Worm (Caenorhabditis elegans) whole organism, young adult: ENCODE data around the gene zipt-7.1.
A peak's percentile ranks its signal among the peaks of the same experiment; 100 is the strongest.

Source experiments
- B0261.1 ChIP-seq: sonication (generic microtip); optimal IDR thresholded peaks from 2 replicates; lab custom pipeline; 2016; ENCODE audit warnings: mild to moderate bottlenecking, missing genetic modification characterization, moderate library complexity, missing compliant biosample characterization
- C06A6.2 ChIP-seq: fragments of 200-800 bp; sonication (Bioruptor generic); conservative IDR thresholded peaks from 2 replicates; pipeline ENCODE4 v1.3.6; 2022; ENCODE audit warnings: missing genetic modification characterization, missing compliant biosample characterization
- C17E4.6 ChIP-seq: fragments of 200-800 bp; sonication (Bioruptor generic); IDR thresholded peaks from 2 replicates; pipeline ENCODE4 v1.3.6; 2022; ENCODE audit warnings: missing genetic modification reagents, missing genetic modification characterization, missing compliant biosample characterization
- F52B5.7 ChIP-seq: sonication (generic microtip); optimal IDR thresholded peaks from 2 replicates; lab custom pipeline; 2016; ENCODE audit warnings: mild to moderate bottlenecking, missing genetic modification characterization, missing compliant biosample characterization
- F57C9.4 ChIP-seq: sonication (generic microtip); optimal IDR thresholded peaks from 2 replicates; lab custom pipeline; 2017; ENCODE audit warnings: mild to moderate bottlenecking, missing genetic modification characterization, missing compliant biosample characterization
- K11D2.4 ChIP-seq: fragments of 200-800 bp; sonication (Bioruptor generic); IDR thresholded peaks from 2 replicates; pipeline ENCODE4 v1.3.6; 2022; ENCODE audit warnings: missing genetic modification reagents, missing genetic modification characterization, missing compliant biosample characterization
- T26A5.8 ChIP-seq: sonication (generic microtip); optimal IDR thresholded peaks from 2 replicates; lab custom pipeline; 2016; ENCODE audit warnings: missing genetic modification characterization, missing compliant biosample characterization
- Y56A3A.18 ChIP-seq: fragments of 200-800 bp; sonication (Bioruptor generic); IDR thresholded peaks from 2 replicates; pipeline ENCODE4 v1.3.6; 2022; ENCODE audit warnings: missing genetic modification reagents, missing genetic modification characterization, missing compliant biosample characterization
- ZK185.1 ChIP-seq: sonication (generic microtip); optimal IDR thresholded peaks from 2 replicates; lab custom pipeline; 2016; ENCODE audit warnings: mild to moderate bottlenecking, missing genetic modification characterization, missing compliant biosample characterization; ENCODE audit not compliant: poor library complexity, severe bottlenecking
- attf-5 ChIP-seq: fragments of 200-800 bp; sonication (Bioruptor generic); optimal IDR thresholded peaks from 2 replicates; lab custom pipeline; 2018; ENCODE audit warnings: mild to moderate bottlenecking, missing genetic modification characterization, missing compliant biosample characterization
- attf-6 ChIP-seq: fragments of 200-800 bp; sonication (Bioruptor generic); IDR thresholded peaks from 2 replicates; pipeline ENCODE4 v1.3.6; 2022; ENCODE audit warnings: missing genetic modification reagents, missing genetic modification characterization, missing compliant biosample characterization
- bed-1 ChIP-seq: fragments of 200-800 bp; sonication (Bioruptor generic); IDR thresholded peaks from 2 replicates; pipeline ENCODE4 v1.3.6; 2022; ENCODE audit warnings: missing genetic modification reagents, missing genetic modification characterization, missing compliant biosample characterization
- ceh-27 ChIP-seq: fragments of 200-800 bp; sonication (Bioruptor generic); optimal IDR thresholded peaks from 2 replicates; lab custom pipeline; 2018; ENCODE audit warnings: mild to moderate bottlenecking, missing genetic modification characterization, moderate library complexity, missing compliant biosample characterization
- ceh-79 ChIP-seq: sonication (generic microtip); optimal IDR thresholded peaks from 2 replicates; lab custom pipeline; 2017; ENCODE audit warnings: mild to moderate bottlenecking, missing genetic modification characterization, missing compliant biosample characterization
- die-1 ChIP-seq: sonication (generic microtip); optimal IDR thresholded peaks from 2 replicates; lab custom pipeline; 2016; ENCODE audit warnings: missing genotype, mild to moderate bottlenecking, missing genetic modification characterization, missing compliant biosample characterization
- dpff-1 ChIP-seq: sonication (generic microtip); optimal IDR thresholded peaks from 2 replicates; lab custom pipeline; 2017; ENCODE audit warnings: mild to moderate bottlenecking, missing genetic modification characterization, missing compliant biosample characterization
- egl-44 ChIP-seq: fragments of 200-800 bp; sonication (Bioruptor generic); IDR thresholded peaks from 2 replicates; pipeline ENCODE4 v1.3.6; 2022; ENCODE audit warnings: missing genetic modification reagents, missing genetic modification characterization, missing compliant biosample characterization
- gei-17 ChIP-seq: fragments of 200-800 bp; sonication (Bioruptor generic); optimal IDR thresholded peaks from 2 replicates; lab custom pipeline; 2018; ENCODE audit warnings: mild to moderate bottlenecking, missing genetic modification characterization, missing compliant biosample characterization
- him-1 ChIP-seq: sonication (generic microtip); optimal IDR thresholded peaks from 2 replicates; lab custom pipeline; 2016; ENCODE audit warnings: missing genotype, missing genetic modification reagents, missing genetic modification characterization, missing compliant biosample characterization
- hlh-12 ChIP-seq: sonication (generic microtip); optimal IDR thresholded peaks from 2 replicates; lab custom pipeline; 2016; ENCODE audit warnings: missing genetic modification characterization, missing compliant biosample characterization
- hsf-1 ChIP-seq: fragments of 200-800 bp; sonication (Bioruptor generic); IDR thresholded peaks from 2 replicates; pipeline ENCODE4 v1.3.6; 2022; ENCODE audit warnings: missing genetic modification reagents, missing genetic modification characterization, missing compliant biosample characterization
- lag-1 ChIP-seq: fragments of 200-800 bp; sonication (Bioruptor generic); IDR thresholded peaks from 2 replicates; pipeline ENCODE4 v1.3.6; 2022; ENCODE audit warnings: missing genetic modification reagents, missing genetic modification characterization, missing compliant biosample characterization
- let-526 ChIP-seq: fragments of 200-800 bp; sonication (Bioruptor generic); IDR thresholded peaks from 2 replicates; pipeline ENCODE4 v1.3.6; 2022; ENCODE audit warnings: missing genetic modification reagents, missing genetic modification characterization, missing compliant biosample characterization
- let-607 ChIP-seq, 2 experiments: fragments of 200-800 bp in 1 of 2; sonication (Bioruptor generic) in 1 of 2; sonication (generic microtip) in 1 of 2; optimal IDR thresholded peaks; 2 replicates each; lab custom pipeline; 2016 to 2018; ENCODE audit warnings: mild to moderate bottlenecking in 2 of 2, missing compliant biosample characterization in 2 of 2, missing genetic modification characterization in 2 of 2, moderate library complexity in 2 of 2, missing genotype in 1 of 2
- lin-26 ChIP-seq: fragments of 200-800 bp; sonication (Bioruptor generic); IDR thresholded peaks from 2 replicates; pipeline ENCODE4 v1.3.6; 2022; ENCODE audit warnings: missing genetic modification reagents, missing genetic modification characterization, missing compliant biosample characterization
- lin-54 ChIP-seq: fragments of 200-800 bp; sonication (Bioruptor generic); optimal IDR thresholded peaks from 2 replicates; lab custom pipeline; 2018; ENCODE audit warnings: mild to moderate bottlenecking, missing genetic modification characterization, missing compliant biosample characterization
- lir-1 ChIP-seq: fragments of 200-800 bp; sonication (Bioruptor generic); conservative IDR thresholded peaks from 2 replicates; pipeline ENCODE4 v1.3.6; 2022; ENCODE audit warnings: missing genetic modification reagents, missing genetic modification characterization, missing compliant biosample characterization
- lsl-1 ChIP-seq: fragments of 200-800 bp; sonication (Bioruptor generic); optimal IDR thresholded peaks from 2 replicates; lab custom pipeline; 2018; ENCODE audit warnings: mild to moderate bottlenecking, missing genetic modification characterization, moderate library complexity, missing compliant biosample characterization
- madf-10 ChIP-seq: sonication (generic microtip); optimal IDR thresholded peaks from 2 replicates; lab custom pipeline; 2016; ENCODE audit warnings: mild to moderate bottlenecking, missing genetic modification characterization, missing compliant biosample characterization
- madf-6 ChIP-seq: fragments of 200-800 bp; sonication (Bioruptor generic); IDR thresholded peaks from 2 replicates; pipeline ENCODE4 v1.3.6; 2022; ENCODE audit warnings: missing genetic modification reagents, missing genetic modification characterization, missing compliant biosample characterization
- madf-8 ChIP-seq: fragments of 200-800 bp; sonication (Bioruptor generic); conservative IDR thresholded peaks from 2 replicates; pipeline ENCODE4 v1.3.6; 2022; ENCODE audit warnings: missing genetic modification reagents, missing genetic modification characterization, missing compliant biosample characterization
- nfyb-1 ChIP-seq: fragments of 200-800 bp; sonication (Bioruptor generic); IDR thresholded peaks from 2 replicates; pipeline ENCODE4 v1.3.6; 2022; ENCODE audit warnings: missing genetic modification reagents, missing genetic modification characterization, missing compliant biosample characterization
- nhr-120 ChIP-seq: fragments of 200-800 bp; sonication (Bioruptor generic); IDR thresholded peaks from 2 replicates; pipeline ENCODE4 v1.3.6; 2022; ENCODE audit warnings: missing genetic modification characterization, missing compliant biosample characterization
- nhr-90 ChIP-seq: sonication (generic microtip); optimal IDR thresholded peaks from 2 replicates; lab custom pipeline; 2016; ENCODE audit warnings: missing genotype, mild to moderate bottlenecking, missing genetic modification characterization, missing compliant biosample characterization
- rec-8 ChIP-seq, 2 experiments: sonication (generic microtip); optimal IDR thresholded peaks; 2 replicates each; lab custom pipeline; 2016; ENCODE audit warnings: mild to moderate bottlenecking in 2 of 2, missing genetic modification characterization in 2 of 2, missing genetic modification reagents in 2 of 2, missing genotype in 2 of 2, missing biosample characterization in 1 of 2, missing compliant biosample characterization in 1 of 2, moderate library complexity in 1 of 2
- repo-1 ChIP-seq: sonication (generic microtip); optimal IDR thresholded peaks from 2 replicates; lab custom pipeline; 2017; ENCODE audit warnings: mild to moderate bottlenecking, missing genetic modification characterization, missing compliant biosample characterization
- rpc-1 ChIP-seq, 2 experiments: fragments of 150-350 bp in 1 of 2; sonication (generic microtip) in 1 of 2; optimal IDR thresholded peaks; 2 replicates each; lab custom pipeline; 2014 to 2018; ENCODE audit warnings: missing biosample characterization in 1 of 2, missing genetic modification characterization in 1 of 2, missing genetic modification reagents in 1 of 2, missing genotype in 1 of 2
- sea-2 ChIP-seq: fragments of 200-800 bp; sonication (Bioruptor generic); IDR thresholded peaks from 2 replicates; pipeline ENCODE4 v1.3.6; 2022; ENCODE audit warnings: missing genetic modification characterization, missing compliant biosample characterization
- snpc-1.1 ChIP-seq: sonication (generic microtip); optimal IDR thresholded peaks from 2 replicates; lab custom pipeline; 2017; ENCODE audit warnings: missing genetic modification characterization, mild to moderate bottlenecking, missing compliant biosample characterization, antibody characterized with exemption, moderate library complexity, missing genotype, missing genetic modification reagents; ENCODE audit not compliant: insufficient read depth
- snpc-3.4 ChIP-seq: sonication (generic microtip); optimal IDR thresholded peaks from 2 replicates; lab custom pipeline; 2017; ENCODE audit warnings: missing genetic modification characterization, mild to moderate bottlenecking, missing compliant biosample characterization, antibody characterized with exemption, moderate library complexity, missing genotype, missing genetic modification reagents
- snpc-4 ChIP-seq, 5 experiments: fragments of 150-350 bp in 1 of 5; sonication (generic microtip) in 4 of 5; optimal IDR thresholded peaks; 2 replicates each; lab custom pipeline; 2014 to 2018; ENCODE audit warnings: missing genetic modification characterization in 5 of 5, missing biosample characterization in 3 of 5, antibody characterized with exemption in 2 of 5, mild to moderate bottlenecking in 2 of 5, missing compliant biosample characterization in 2 of 5, missing genotype in 2 of 5, moderate library complexity in 2 of 5, missing genetic modification reagents in 1 of 5
- zfh-2 ChIP-seq: fragments of 200-800 bp; sonication (Bioruptor generic); conservative IDR thresholded peaks from 2 replicates; pipeline ENCODE4 v1.3.6; 2022; ENCODE audit warnings: missing genetic modification reagents, missing genetic modification characterization, missing compliant biosample characterization
- zim-3 ChIP-seq: sonication (generic microtip); optimal IDR thresholded peaks from 2 replicates; lab custom pipeline; 2017; ENCODE audit warnings: mild to moderate bottlenecking, missing genetic modification characterization, moderate library complexity, missing compliant biosample characterization
- ztf-28 ChIP-seq: fragments of 200-800 bp; sonication (Bioruptor generic); IDR thresholded peaks from 2 replicates; pipeline ENCODE4 v1.3.6; 2022; ENCODE audit warnings: missing genetic modification reagents, missing genetic modification characterization, missing compliant biosample characterization

The zipt-7.1 gene

DNA sequence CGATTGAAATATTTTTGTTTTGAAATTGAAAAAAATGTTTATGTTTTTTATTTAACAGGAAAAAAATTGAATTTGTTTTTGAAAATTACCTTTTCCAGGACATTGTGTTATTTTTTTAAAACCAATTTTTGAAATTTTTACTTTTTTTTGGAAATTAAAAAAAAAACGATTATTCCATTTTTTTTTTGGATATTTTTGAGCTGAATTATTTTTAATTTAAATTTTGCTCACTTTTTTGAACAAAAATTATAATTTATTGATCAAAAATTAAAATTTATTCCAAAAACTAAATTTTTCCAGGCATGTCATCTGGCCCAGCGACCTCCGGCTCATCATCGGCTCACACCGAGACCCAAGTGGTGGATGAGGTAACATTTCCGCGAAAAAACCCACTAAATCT is 32.9 kb downstream of the zipt-7.1 start, which contains the start of gene gtf-2E1:
Gene gtf-2E1 (plus strand): TSS at position 301 of the 400 bp plus-strand sequence.
- TF ChIP-seq him-1 (tag; lab: Kevin White, UChicago) (no peak), let-607 (tag; optimal IDR thresholded peaks at IDR 0.05; lab: Kevin White, UChicago) (no peak), snpc-4 (GFP tag; optimal IDR thresholded peaks at IDR 0.05; lab: Kevin White, UChicago) (no peak), snpc-4 (tag; optimal IDR thresholded peaks at IDR 0.05; lab: Kevin White, UChicago) (peak in 1 of 4 experiments; percentile 6), rpc-1 (optimal IDR thresholded peaks at IDR 0.05; lab: Kevin White, UChicago) (no peak), rpc-1 (tag; optimal IDR thresholded peaks at IDR 0.05; lab: Kevin White, UChicago) (no peak), egl-44 (GFP tag; lab: Robert Waterston, UW) (no peak)

DNA sequence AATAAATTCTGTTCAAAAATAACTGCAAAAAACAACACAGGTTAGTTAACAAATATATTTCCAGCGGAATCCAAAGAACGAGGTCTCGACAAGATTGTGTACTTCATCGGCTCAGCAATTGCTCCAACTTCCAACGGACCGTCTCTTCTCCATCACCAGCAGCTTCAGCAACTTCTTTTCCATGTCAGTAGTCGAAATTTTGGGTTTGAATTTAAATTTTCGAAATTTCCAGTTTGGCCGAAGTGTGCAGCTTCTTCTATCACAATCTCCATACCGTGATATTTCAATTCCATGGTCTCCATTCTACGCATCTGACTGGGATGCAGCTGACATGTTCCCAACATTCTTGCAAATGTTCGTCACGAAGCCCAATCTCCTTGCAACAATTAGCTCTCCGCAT is 34.5 kb downstream of the zipt-7.1 start:
- TF ChIP-seq ceh-79 (tag; lab: Kevin White, UChicago) = no peak
- TF ChIP-seq repo-1 (tag; lab: Kevin White, UChicago) = no peak
- no peak for TF ChIP-seq madf-8 (GFP tag; lab: Robert Waterston, UW)
- no peak for TF ChIP-seq Y56A3A.18
- no peak for TF ChIP-seq bed-1 (GFP tag; lab: Robert Waterston, UW)
- no peak for TF ChIP-seq nhr-120 (GFP tag; lab: Robert Waterston, UW)
- TF ChIP-seq B0261.1 (tag; lab: Kevin White, UChicago) = no peak
- no peak for TF ChIP-seq lsl-1 (GFP tag; lab: Kevin White, UChicago)
- no peak for TF ChIP-seq rec-8 (tag; optimal IDR thresholded peaks at IDR 0.05; lab: Kevin White, UChicago)
- TF ChIP-seq F57C9.4 (tag; lab: Kevin White, UChicago) = no peak
- TF ChIP-seq lag-1 = no peak
- TF ChIP-seq lin-26 (GFP tag; lab: Robert Waterston, UW) = no peak

DNA sequence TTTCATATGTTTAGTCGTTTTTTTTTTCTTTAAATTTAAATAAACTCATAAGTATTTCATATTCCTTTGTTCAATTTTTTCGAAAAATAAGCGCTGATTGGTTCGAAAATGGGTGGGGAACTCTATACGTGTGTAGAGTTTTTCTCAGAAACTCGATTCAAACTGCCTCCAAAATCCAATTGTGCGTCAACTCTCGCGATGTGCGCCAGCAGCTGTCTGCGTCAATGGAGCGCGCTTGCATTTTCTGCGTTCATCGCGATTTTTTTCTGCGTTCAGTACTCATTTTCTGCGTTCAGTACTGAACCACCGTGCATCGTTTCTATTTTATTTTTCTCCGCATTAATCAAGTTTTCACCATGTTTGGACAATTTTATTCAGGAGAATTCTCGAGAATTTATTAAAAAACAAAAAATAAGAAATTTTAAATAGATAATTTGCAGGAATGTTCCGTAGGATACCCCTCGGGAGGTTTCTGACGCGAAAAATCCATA is 38.2 kb downstream of the zipt-7.1 start, which contains the start of gene eelo-2:
Gene eelo-2 (plus strand): TSS at position 441 of the 491 bp plus-strand sequence.
- TF ChIP-seq K11D2.4 = peak; percentile 96
- peak; percentile 96 for TF ChIP-seq C06A6.2 (GFP tag; lab: Robert Waterston, UW)
- TF ChIP-seq let-526 (GFP tag; lab: Robert Waterston, UW) = peak; percentile 95
- peak; percentile 96 for TF ChIP-seq ZK185.1 (tag; lab: Kevin White, UChicago)
- TF ChIP-seq dpff-1 = no peak
- peak; percentile 57 for TF ChIP-seq nhr-90 (tag; lab: Kevin White, UChicago)
- no peak for TF ChIP-seq ceh-79 (tag; lab: Kevin White, UChicago)
- peak; percentile 46 for TF ChIP-seq snpc-1.1 (tag; lab: Kevin White, UChicago)
- peak; percentile 79 for TF ChIP-seq F52B5.7
- peak; percentile 93 for TF ChIP-seq hsf-1 (GFP tag; lab: Robert Waterston, UW)
- TF ChIP-seq sea-2 (GFP tag; lab: Robert Waterston, UW) = no peak
- TF ChIP-seq lir-1 (GFP tag; lab: Robert Waterston, UW) = peak; percentile 95
- peak; percentile 98 for TF ChIP-seq attf-6 (GFP tag; lab: Robert Waterston, UW)
- TF ChIP-seq T26A5.8 (tag; lab: Kevin White, UChicago) = no peak
- TF ChIP-seq nfyb-1 (GFP tag; lab: Robert Waterston, UW) = peak; percentile 98
- TF ChIP-seq zim-3 = peak; percentile 85
- TF ChIP-seq gei-17 = peak; percentile 86
- TF ChIP-seq C17E4.6 (GFP tag; lab: Robert Waterston, UW) = peak; percentile 96
- TF ChIP-seq madf-6 (GFP tag; lab: Robert Waterston, UW) = no peak; the same call in none of the 2 replicates
- TF ChIP-seq lin-54 = peak; percentile 100
- TF ChIP-seq attf-5 (GFP tag; lab: Kevin White, UChicago) = peak; percentile 99
- TF ChIP-seq madf-10 (tag; lab: Kevin White, UChicago) = peak; percentile 92
- TF ChIP-seq snpc-3.4 = peak; percentile 83
- TF ChIP-seq lag-1 = peak; percentile 81; the same call in 1 of the 2 replicates
- TF ChIP-seq die-1 (tag; lab: Kevin White, UChicago) = no peak
- peak; percentile 97 for TF ChIP-seq ceh-27 (GFP tag; lab: Kevin White, UChicago)
- peak; percentile 96 for TF ChIP-seq zfh-2
- peak; percentile 52; the same call in 1 of the 2 replicates for TF ChIP-seq ztf-28
- no peak for TF ChIP-seq hlh-12 (tag; lab: Kevin White, UChicago)
